Fruit fly (Drosophila melanogaster): ENCODE measurements around the gene CG2200.
A peak's percentile ranks its signal among the peaks of the same experiment; 100 is the strongest.

Gene CG2200

dm6 chrX:13088025-13088805 is 5.9 kb upstream of the CG2200 start (continued):
- TF ChIP-seq ac (GFP tag; optimal IDR thresholded peaks at IDR 0.05) (no peak), tll (GFP tag; optimal IDR thresholded peaks at IDR 0.05) (no peak), CG5953 (GFP tag; IDR thresholded peaks at IDR 0.05) (no peak), h (optimal IDR thresholded peaks at IDR 0.05) (no peak), Antp (GFP tag; optimal IDR thresholded peaks at IDR 0.05) (no peak), CG31441 (GFP tag; IDR thresholded peaks at IDR 0.05) (no peak; the same call in 1 of the 2 replicates), sob (GFP tag; IDR thresholded peaks at IDR 0.05) (no peak), bsh (GFP tag; optimal IDR thresholded peaks at IDR 0.05) (peak in 1 of 2 experiments; percentile 14), CG12659 (GFP tag; optimal IDR thresholded peaks at IDR 0.05) (no peak), CG4617 (GFP tag; optimal IDR thresholded peaks at IDR 0.05; ENCODE audit: borderline replicate concordance) (no peak), CG3163 (GFP tag; optimal IDR thresholded peaks at IDR 0.05) (no peak), CG14860 (GFP tag; IDR thresholded peaks at IDR 0.05; ENCODE audit: partially characterized antibody) (no peak), CG7963 (GFP tag; IDR thresholded peaks at IDR 0.05; ENCODE audit: partially characterized antibody) (no peak), CG8478 (optimal IDR thresholded peaks at IDR 0.05) (no peak), CG10654 (GFP tag; optimal IDR thresholded peaks at IDR 0.05) (no peak), pan (optimal IDR thresholded peaks at IDR 0.05) (no peak), pan (GFP tag; optimal IDR thresholded peaks at IDR 0.05 in 1 of 2, IDR thresholded peaks at IDR 0.05 in 1 of 2) (peak in 1 of 2 experiments; percentile 6), Side (GFP tag; optimal IDR thresholded peaks at IDR 0.05) (no peak), CG4360 (GFP tag; IDR thresholded peaks at IDR 0.05) (no peak), CG11398 (GFP tag; optimal IDR thresholded peaks at IDR 0.05) (no peak), CG10431 (GFP tag; optimal IDR thresholded peaks at IDR 0.05) (peak; percentile 36), CG13775 (GFP tag; optimal IDR thresholded peaks at IDR 0.05) (no peak), corto (GFP tag; optimal IDR thresholded peaks at IDR 0.05) (no peak), gem (tag; optimal IDR thresholded peaks at IDR 0.05) (peak; percentile 62), chif (GFP tag; optimal IDR thresholded peaks at IDR 0.05) (no peak), CG1024 (GFP tag; IDR thresholded peaks at IDR 0.05) (no peak), scrt (GFP tag; optimal IDR thresholded peaks at IDR 0.05) (no peak), ap (GFP tag; IDR thresholded peaks at IDR 0.05) (0 out of 2 replicates have a peak, but pooled peaks have one; percentile 9), CG18764 (GFP tag; optimal IDR thresholded peaks at IDR 0.05) (no peak), lab (GFP tag; optimal IDR thresholded peaks at IDR 0.05) (no peak), ato (GFP tag; IDR thresholded peaks at IDR 0.05; ENCODE audit: partially characterized antibody) (no peak), CG3065 (GFP tag; optimal IDR thresholded peaks at IDR 0.05) (no peak), jigr1 (GFP tag; IDR thresholded peaks at IDR 0.05) (no peak), NfI (GFP tag; optimal IDR thresholded peaks at IDR 0.05) (peak; percentile 54), E2f2 (GFP tag; IDR thresholded peaks at IDR 0.05) (no peak), onecut (GFP tag; IDR thresholded peaks at IDR 0.05) (peak; percentile 62), CG6765 (GFP tag; optimal IDR thresholded peaks at IDR 0.05) (no peak), CG17359 (tag; optimal IDR thresholded peaks at IDR 0.05) (peak; percentile 16), ab (GFP tag; optimal IDR thresholded peaks at IDR 0.05) (no peak), cg (GFP tag; optimal IDR thresholded peaks at IDR 0.05) (peak; percentile 61), CG6689 (GFP tag; IDR thresholded peaks at IDR 0.05) (peak; percentile 37; the same call in 1 of the 2 replicates), da (GFP tag; optimal IDR thresholded peaks at IDR 0.05) (no peak), cad (GFP tag; optimal IDR thresholded peaks at IDR 0.05) (no peak), dysf (GFP tag; IDR thresholded peaks at IDR 0.05) (peak; percentile 30; the same call in 2 of the 3 replicates), hth (optimal IDR thresholded peaks at IDR 0.05) (no peak), pb (GFP tag; optimal IDR thresholded peaks at IDR 0.05) (no peak), CG6854 (GFP tag; optimal IDR thresholded peaks at IDR 0.05) (no peak), CG9727 (GFP tag; optimal IDR thresholded peaks at IDR 0.05) (no peak), klu (GFP tag; IDR thresholded peaks at IDR 0.05) (no peak), CG18262 (tag; optimal IDR thresholded peaks at IDR 0.05) (peak; percentile 50), gt (GFP tag; IDR thresholded peaks at IDR 0.05) (no peak)

Data from whole organism, embryonic.